Worm (Caenorhabditis elegans) whole organism, midembryonic: ENCODE results near the gene tsen-2.
A peak's percentile ranks its signal among the peaks of the same experiment; 100 is the strongest.

Source experiments
- T22C8.4 ChIP-seq: fragments of 200-800 bp; sonication (Bioruptor generic); IDR thresholded peaks from 2 replicates; pipeline ENCODE4 v1.3.6; 2022; ENCODE audit warnings: missing genetic modification characterization, missing compliant biosample characterization
- cog-1 ChIP-seq: sonication (generic microtip); optimal IDR thresholded peaks from 2 replicates; lab custom pipeline; 2016; ENCODE audit warnings: missing genetic modification characterization, missing compliant biosample characterization
- flt-1 ChIP-seq: fragments of 200-800 bp; sonication (Bioruptor generic); IDR thresholded peaks from 2 replicates; pipeline ENCODE4 v1.3.6; 2022; ENCODE audit warnings: missing genetic modification characterization, missing compliant biosample characterization
- klf-2 ChIP-seq: fragments of 200-800 bp; sonication (Bioruptor generic); conservative IDR thresholded peaks from 2 replicates; pipeline ENCODE4 v1.3.6; 2022; ENCODE audit warnings: missing genetic modification reagents, missing genetic modification characterization, missing compliant biosample characterization
- med-1 ChIP-seq: sonication (generic microtip); optimal IDR thresholded peaks from 2 replicates; lab custom pipeline; 2017; ENCODE audit warnings: missing genetic modification characterization, mild to moderate bottlenecking, missing compliant biosample characterization, antibody characterized with exemption, missing genetic modification reagents; ENCODE audit not compliant: insufficient read depth
- ref-1 ChIP-seq: fragments of 200-800 bp; sonication (Bioruptor generic); conservative IDR thresholded peaks from 2 replicates; pipeline ENCODE4 v1.3.6; 2022; ENCODE audit warnings: missing genetic modification reagents, missing genetic modification characterization, missing compliant biosample characterization
- tab-1 ChIP-seq: fragments of 200-800 bp; sonication (Bioruptor generic); IDR thresholded peaks from 2 replicates; pipeline ENCODE4 v1.3.6; 2022; ENCODE audit warnings: missing genetic modification characterization, missing compliant biosample characterization
- ztf-23 ChIP-seq: fragments of 200-800 bp; sonication (Bioruptor generic); IDR thresholded peaks from 2 replicates; pipeline ENCODE4 v1.3.6; 2022; ENCODE audit warnings: missing genetic modification reagents, missing genetic modification characterization, missing compliant biosample characterization
- ztf-29 ChIP-seq: fragments of 200-800 bp; sonication (Bioruptor generic); IDR thresholded peaks from 2 replicates; pipeline ENCODE4 v1.3.6; 2022; ENCODE audit warnings: missing genetic modification reagents, missing genetic modification characterization, missing compliant biosample characterization

tsen-2 gene

ce11 chrIII:11935948-11936280, 37.8 kb upstream of the tsen-2 start:
- TF ChIP-seq cog-1 (tag; lab: Kevin White, UChicago) (no peak), ztf-29 (GFP tag; lab: Robert Waterston, UW) (no peak), ztf-23 (GFP tag; lab: Robert Waterston, UW) (no peak), flt-1 (GFP tag; lab: Robert Waterston, UW) (peak; percentile 51; the same call in 1 of the 2 replicates)

- TF ChIP-seq ztf-29 (GFP tag; lab: Robert Waterston, UW) (no peak), cog-1 (tag; lab: Kevin White, UChicago) (no peak), ref-1 (GFP tag; lab: Robert Waterston, UW) (no peak), T22C8.4 (GFP tag; lab: Robert Waterston, UW) (no peak), flt-1 (GFP tag; lab: Robert Waterston, UW) (no peak), klf-2 (no peak), tab-1 (GFP tag; lab: Robert Waterston, UW) (no peak), ztf-23 (GFP tag; lab: Robert Waterston, UW) (no peak), med-1 (GFP tag; lab: Kevin White, UChicago) (no peak)
Observed at ce11 chrIII:11935032-11935947, 37.2 kb upstream of the tsen-2 start.

ce11 chrIII:11933539-11933938, 35.5 kb upstream of the tsen-2 start, which contains the start of gene dolk-1:
Gene dolk-1 (minus strand): TSS chrIII:11933639.
- TF ChIP-seq flt-1 (GFP tag; lab: Robert Waterston, UW) (0 out of 2 replicates have a peak, but pooled peaks have one; percentile 38), tab-1 (GFP tag; lab: Robert Waterston, UW) (no peak)

- TF ChIP-seq ref-1 (GFP tag; lab: Robert Waterston, UW) = peak; percentile 42; the same call in 1 of the 2 replicates
- no peak for TF ChIP-seq cog-1 (tag; lab: Kevin White, UChicago)
- TF ChIP-seq klf-2 = peak; percentile 52; the same call in 1 of the 2 replicates
- no peak for TF ChIP-seq T22C8.4 (GFP tag; lab: Robert Waterston, UW)
- TF ChIP-seq tab-1 (GFP tag; lab: Robert Waterston, UW) = no peak
Observed at ce11 chrIII:11931960-11932359, 33.9 kb upstream of the tsen-2 start.

- TF ChIP-seq med-1 (GFP tag; lab: Kevin White, UChicago) (no peak), klf-2 (no peak), flt-1 (GFP tag; lab: Robert Waterston, UW) (no peak), tab-1 (GFP tag; lab: Robert Waterston, UW) (no peak), ztf-23 (GFP tag; lab: Robert Waterston, UW) (no peak), ref-1 (GFP tag; lab: Robert Waterston, UW) (no peak), ztf-29 (GFP tag; lab: Robert Waterston, UW) (no peak), cog-1 (tag; lab: Kevin White, UChicago) (no peak), T22C8.4 (GFP tag; lab: Robert Waterston, UW) (no peak)
Observed at ce11 chrIII:11930899-11931298, 32.8 kb upstream of the tsen-2 start.

ce11 chrIII:11923586-11923985, 25.5 kb upstream of the tsen-2 start, which contains the start of gene nft-1:
Gene nft-1 (plus strand): TSS chrIII:11923886.
- no peak for TF ChIP-seq ref-1 (GFP tag; lab: Robert Waterston, UW)
- TF ChIP-seq med-1 (GFP tag; lab: Kevin White, UChicago) = no peak
- no peak for TF ChIP-seq cog-1 (tag; lab: Kevin White, UChicago)
- no peak for TF ChIP-seq ztf-23 (GFP tag; lab: Robert Waterston, UW)

- TF ChIP-seq flt-1 (GFP tag; lab: Robert Waterston, UW) (0 out of 2 replicates have a peak, but pooled peaks have one; percentile 34), med-1 (GFP tag; lab: Kevin White, UChicago) (no peak)
Observed at ce11 chrIII:11921658-11922098, 23.6 kb upstream of the tsen-2 start, which contains the start of gene Y56A3A.22. Gene Y56A3A.22 (plus strand): TSS chrIII:11921692.

ce11 chrIII:11920187-11920785, 22.2 kb upstream of the tsen-2 start, which contains the start of the genes ccf-1 and trap-4:
Gene ccf-1 (minus strand): TSS chrIII:11920237.
Gene trap-4 (plus strand): TSS chrIII:11920735.
- TF ChIP-seq cog-1 (tag; lab: Kevin White, UChicago) = no peak
- 0 out of 2 replicates have a peak, but pooled peaks have one; percentile 15 for TF ChIP-seq T22C8.4 (GFP tag; lab: Robert Waterston, UW)

- TF ChIP-seq ref-1 (GFP tag; lab: Robert Waterston, UW) = no peak
- TF ChIP-seq flt-1 (GFP tag; lab: Robert Waterston, UW) = peak; percentile 72; the same call in 1 of the 2 replicates
- TF ChIP-seq cog-1 (tag; lab: Kevin White, UChicago) = no peak
Observed at ce11 chrIII:11918247-11918769, 20.2 kb upstream of the tsen-2 start, which contains the start of gene znf-593. Gene znf-593 (minus strand): TSS chrIII:11918719.

- TF ChIP-seq klf-2 = no peak
- no peak for TF ChIP-seq ztf-29 (GFP tag; lab: Robert Waterston, UW)
- no peak for TF ChIP-seq tab-1 (GFP tag; lab: Robert Waterston, UW)
- no peak for TF ChIP-seq ref-1 (GFP tag; lab: Robert Waterston, UW)
- no peak for TF ChIP-seq flt-1 (GFP tag; lab: Robert Waterston, UW)
- TF ChIP-seq T22C8.4 (GFP tag; lab: Robert Waterston, UW) = no peak
- TF ChIP-seq cog-1 (tag; lab: Kevin White, UChicago) = no peak
- no peak for TF ChIP-seq med-1 (GFP tag; lab: Kevin White, UChicago)
- no peak for TF ChIP-seq ztf-23 (GFP tag; lab: Robert Waterston, UW)
Observed at ce11 chrIII:11917525-11917924, 19.5 kb upstream of the tsen-2 start.
